Fruit fly (Drosophila melanogaster) whole organism, prepupa: Measurements from ENCODE around the gene Ntf-2r.

ENCODE experiments used
- Blimp-1 ChIP-seq: fragments of 200-800 bp; sonication (Bioruptor generic); optimal IDR thresholded peaks from 3 replicates; lab custom pipeline; 2017; ENCODE audit warnings: missing biosample characterization, missing genetic modification characterization, mild to moderate bottlenecking, moderate library complexity, missing genetic modification reagents
- CG10669 ChIP-seq: fragments of 200-800 bp; sonication (Bioruptor generic); optimal IDR thresholded peaks from 3 replicates; lab custom pipeline; 2018; ENCODE audit warnings: missing biosample characterization, mild to moderate bottlenecking, missing genetic modification characterization, moderate library complexity
- CG11294 ChIP-seq: fragments of 200-800 bp; sonication (Bioruptor generic); IDR thresholded peaks from 2 replicates; pipeline ENCODE4 v1.3.6; 2022; ENCODE audit warnings: missing biosample characterization, missing genetic modification characterization
- CG11762 ChIP-seq: fragments of 200-800 bp; sonication (Bioruptor generic); optimal IDR thresholded peaks from 3 replicates; lab custom pipeline; 2016; ENCODE audit warnings: missing biosample characterization, missing genetic modification characterization; ENCODE audit not compliant: insufficient read depth
- CG11902 ChIP-seq: fragments of 200-800 bp; sonication (Bioruptor generic); optimal IDR thresholded peaks from 3 replicates; lab custom pipeline; 2016; ENCODE audit warnings: missing biosample characterization, missing genetic modification characterization
- CG1621 ChIP-seq: fragments of 200-800 bp; sonication (Bioruptor generic); optimal IDR thresholded peaks from 3 replicates; lab custom pipeline; 2018; ENCODE audit warnings: missing biosample characterization, mild to moderate bottlenecking, missing genetic modification characterization
- CG16779 ChIP-seq: fragments of 200-800 bp; sonication (Bioruptor generic); optimal IDR thresholded peaks from 3 replicates; lab custom pipeline; 2017; ENCODE audit warnings: missing biosample characterization, mild to moderate bottlenecking, missing genetic modification characterization
- CG3032 ChIP-seq: fragments of 200-800 bp; optimal IDR thresholded peaks from 2 replicates; lab custom pipeline; 2019; ENCODE audit warnings: missing biosample characterization, mild to moderate bottlenecking, missing genetic modification characterization, moderate library complexity
- CG31627 ChIP-seq: fragments of 200-800 bp; sonication (Bioruptor generic); optimal IDR thresholded peaks from 3 replicates; lab custom pipeline; 2016; ENCODE audit warnings: missing biosample characterization, missing genetic modification characterization
- CG32006 ChIP-seq: fragments of 200-800 bp; sonication (Bioruptor generic); optimal IDR thresholded peaks from 3 replicates; lab custom pipeline; 2017; ENCODE audit warnings: missing biosample characterization, mild to moderate bottlenecking, missing genetic modification characterization
- CG3919 ChIP-seq: fragments of 200-800 bp; sonication (Bioruptor generic); optimal IDR thresholded peaks from 3 replicates; lab custom pipeline; 2016; ENCODE audit warnings: missing biosample characterization, missing genetic modification characterization
- CG6808 ChIP-seq: fragments of 200-800 bp; sonication (Bioruptor generic); optimal IDR thresholded peaks from 3 replicates; lab custom pipeline; 2017; ENCODE audit warnings: missing biosample characterization, missing genetic modification characterization, mild to moderate bottlenecking, moderate library complexity, missing genetic modification reagents
- CG7368 ChIP-seq: fragments of 200-800 bp; sonication (Bioruptor generic); optimal IDR thresholded peaks from 3 replicates; lab custom pipeline; 2016; ENCODE audit warnings: missing biosample characterization, missing genetic modification characterization
- CG8119 ChIP-seq: fragments of 200-800 bp; sonication (Bioruptor generic); IDR thresholded peaks from 3 replicates; pipeline ENCODE4 v1.3.6; 2022; ENCODE audit warnings: missing biosample characterization, missing genetic modification characterization
- CG8319 ChIP-seq: fragments of 200-800 bp; sonication (Bioruptor generic); optimal IDR thresholded peaks from 3 replicates; lab custom pipeline; 2016; ENCODE audit warnings: missing biosample characterization, missing genetic modification characterization
- CG8632 ChIP-seq: fragments of 200-800 bp; sonication (Bioruptor generic); optimal IDR thresholded peaks from 3 replicates; lab custom pipeline; 2016; ENCODE audit warnings: missing biosample characterization, missing genetic modification characterization
- CG9139 ChIP-seq: fragments of 200-800 bp; sonication (Bioruptor generic); optimal IDR thresholded peaks from 3 replicates; lab custom pipeline; 2017; ENCODE audit warnings: missing biosample characterization, mild to moderate bottlenecking, missing genetic modification characterization
- Eip75B ChIP-seq: fragments of 200-800 bp; sonication (Bioruptor generic); optimal IDR thresholded peaks from 3 replicates; lab custom pipeline; 2016; ENCODE audit warnings: missing biosample characterization, missing genetic modification characterization
- Eip78C ChIP-seq: fragments of 200-800 bp; sonication (Bioruptor generic); peaks from one replicate; lab custom pipeline; 2016; ENCODE audit warnings: missing biosample characterization, missing genetic modification characterization
- Eip93F ChIP-seq: fragments of 200-800 bp; sonication (Bioruptor generic); optimal IDR thresholded peaks from 2 replicates; lab custom pipeline; 2016; ENCODE audit warnings: missing biosample characterization, mild to moderate bottlenecking, missing genetic modification characterization
- Ets21C ChIP-seq: fragments of 200-800 bp; sonication (Bioruptor generic); optimal IDR thresholded peaks from 3 replicates; lab custom pipeline; 2016; ENCODE audit warnings: missing biosample characterization, missing genetic modification characterization
- Ets96B ChIP-seq: fragments of 200-800 bp; optimal IDR thresholded peaks from 2 replicates; lab custom pipeline; 2019; ENCODE audit warnings: missing biosample characterization, mild to moderate bottlenecking, missing genetic modification characterization, moderate library complexity
- Gug ChIP-seq: fragments of 200-800 bp; sonication (Bioruptor generic); IDR thresholded peaks from 2 replicates; pipeline ENCODE4 v1.3.6; 2022; ENCODE audit warnings: missing biosample characterization, missing genetic modification characterization
- Hr38 ChIP-seq: sonication (Bioruptor generic); optimal IDR thresholded peaks from 2 replicates; lab custom pipeline; 2016; ENCODE audit warnings: missing biosample characterization, missing genetic modification characterization
- Hr39 ChIP-seq: fragments of 200-800 bp; sonication (Bioruptor generic); optimal IDR thresholded peaks from 2 replicates; lab custom pipeline; 2016; ENCODE audit warnings: missing biosample characterization, missing genetic modification characterization
- Lpt ChIP-seq: fragments of 200-800 bp; sonication (Bioruptor generic); optimal IDR thresholded peaks from 3 replicates; lab custom pipeline; 2016; ENCODE audit warnings: missing biosample characterization, missing genetic modification characterization
- Met ChIP-seq: fragments of 200-800 bp; sonication (Bioruptor generic); optimal IDR thresholded peaks from 3 replicates; lab custom pipeline; 2016; ENCODE audit warnings: missing biosample characterization, missing genetic modification characterization
- OdsH ChIP-seq: fragments of 200-800 bp; sonication (Bioruptor generic); optimal IDR thresholded peaks from 3 replicates; lab custom pipeline; 2016; ENCODE audit warnings: missing biosample characterization, missing genetic modification characterization
- Smox ChIP-seq: fragments of 200-800 bp; sonication (Bioruptor generic); optimal IDR thresholded peaks from 3 replicates; lab custom pipeline; 2016; ENCODE audit warnings: missing biosample characterization, missing genetic modification characterization
- Sox15 ChIP-seq: fragments of 200-800 bp; sonication (Bioruptor generic); optimal IDR thresholded peaks from 3 replicates; lab custom pipeline; 2016; ENCODE audit warnings: missing biosample characterization, missing genetic modification characterization
- cyc ChIP-seq: fragments of 200-800 bp; sonication (Bioruptor generic); optimal IDR thresholded peaks from 3 replicates; lab custom pipeline; 2016; ENCODE audit warnings: missing biosample characterization, missing genetic modification characterization
- eg ChIP-seq: fragments of 200-800 bp; sonication (Bioruptor generic); IDR thresholded peaks from 3 replicates; pipeline ENCODE4 v1.3.6; 2022; ENCODE audit warnings: missing biosample characterization, missing genetic modification characterization
- esn ChIP-seq: fragments of 200-800 bp; sonication (Bioruptor generic); optimal IDR thresholded peaks from 2 replicates; lab custom pipeline; 2016; ENCODE audit warnings: missing biosample characterization, mild to moderate bottlenecking, missing genetic modification characterization, moderate library complexity
- fd59A ChIP-seq: fragments of 200-800 bp; sonication (Bioruptor generic); optimal IDR thresholded peaks from 2 replicates; lab custom pipeline; 2017; ENCODE audit warnings: missing biosample characterization, mild to moderate bottlenecking, missing genetic modification characterization, missing genetic modification reagents
- fd85E ChIP-seq: fragments of 200-800 bp; sonication (Bioruptor generic); optimal IDR thresholded peaks from 3 replicates; lab custom pipeline; 2016; ENCODE audit warnings: missing biosample characterization, missing genetic modification characterization
- lz ChIP-seq: fragments of 200-800 bp; sonication (Bioruptor generic); optimal IDR thresholded peaks from 3 replicates; lab custom pipeline; 2016; ENCODE audit warnings: missing biosample characterization, missing genetic modification characterization
- pdm3 ChIP-seq: fragments of 200-800 bp; sonication (Bioruptor generic); optimal IDR thresholded peaks from 3 replicates; lab custom pipeline; 2016; ENCODE audit warnings: missing biosample characterization, missing genetic modification characterization
- salr ChIP-seq, 2 experiments: fragments of 200-800 bp; sonication (Bioruptor generic); optimal IDR thresholded peaks; 3 replicates each; lab custom pipeline; 2016 to 2018; ENCODE audit warnings: missing biosample characterization in 2 of 2, missing genetic modification characterization in 2 of 2, mild to moderate bottlenecking in 1 of 2
- ss ChIP-seq, 2 experiments: fragments of 200-800 bp; sonication (Bioruptor generic); optimal IDR thresholded peaks; 2 replicates in 1 of 2; 3 replicates in 1 of 2; lab custom pipeline; 2017 to 2018; ENCODE audit warnings: mild to moderate bottlenecking in 2 of 2, missing biosample characterization in 2 of 2, missing genetic modification characterization in 2 of 2, moderate library complexity in 1 of 2
- svp ChIP-seq: fragments of 200-800 bp; sonication (Bioruptor generic); peaks from one replicate; lab custom pipeline; 2016; ENCODE audit warnings: missing biosample characterization, missing genetic modification characterization
- vri ChIP-seq: fragments of 200-800 bp; sonication (Bioruptor generic); optimal IDR thresholded peaks from 3 replicates; lab custom pipeline; 2016; ENCODE audit warnings: missing biosample characterization, mild to moderate bottlenecking, missing genetic modification characterization

Ntf-2r gene

dm6 chr2L:18442903-18443608, 11.4 kb upstream of the Ntf-2r start, which contains the start of gene RpS26 (continued):
- TF ChIP-seq eg (0 out of 3 replicates have a peak, but pooled peaks have one; percentile 30), Eip78C (GFP tag; lab: Kevin White, UChicago) (peak; percentile 82), CG9139 (GFP tag; lab: Kevin White, UChicago) (no peak), Hr39 (GFP tag; lab: Kevin White, UChicago) (no peak), salr (GFP tag; optimal IDR thresholded peaks at IDR 0.05; lab: Kevin White, UChicago) (no peak), CG8632 (no peak), OdsH (GFP tag; lab: Kevin White, UChicago) (no peak), CG31627 (GFP tag; lab: Kevin White, UChicago) (peak; percentile 31), vri (GFP tag; lab: Kevin White, UChicago) (no peak)

dm6 chr2L:18448639-18449430, 5.6 kb upstream of the Ntf-2r start, which contains the start of gene ncm:
Gene ncm (minus strand): TSS chr2L:18448957.
- TF ChIP-seq CG16779 (tag; lab: Kevin White, UChicago), result no peak
- TF ChIP-seq Blimp-1 (GFP tag; lab: Kevin White, UChicago), result no peak
- peak; percentile 15 for TF ChIP-seq esn (GFP tag; lab: Kevin White, UChicago)

dm6 chr2L:18455506-18456491, 1.4 kb downstream of the Ntf-2r start:
- TF ChIP-seq cyc (GFP tag; lab: Kevin White, UChicago) (no peak), CG32006 (GFP tag; lab: Kevin White, UChicago) (peak; percentile 98), Smox (GFP tag; lab: Kevin White, UChicago) (no peak), lz (GFP tag; lab: Kevin White, UChicago) (peak; percentile 34), CG8319 (GFP tag; lab: Kevin White, UChicago) (peak; percentile 90), Eip93F (GFP tag; lab: Kevin White, UChicago) (peak; percentile 58), Eip78C (GFP tag; lab: Kevin White, UChicago) (peak; percentile 72), Ets21C (GFP tag; lab: Kevin White, UChicago) (no peak), Met (GFP tag; lab: Kevin White, UChicago) (no peak), CG1621 (tag; lab: Kevin White, UChicago) (peak; percentile 98), CG6808 (peak; percentile 99), CG16779 (tag; lab: Kevin White, UChicago) (peak; percentile 97), ss (GFP tag; optimal IDR thresholded peaks at IDR 0.05; lab: Kevin White, UChicago) (peak; percentile 98 to 99), Lpt (GFP tag; lab: Kevin White, UChicago) (peak; percentile 99), Gug (peak; percentile 98), Hr39 (GFP tag; lab: Kevin White, UChicago) (peak; percentile 27), CG8119 (GFP tag; lab: Robert Waterston, UW) (peak; percentile 98), vri (GFP tag; lab: Kevin White, UChicago) (peak; percentile 32), Sox15 (GFP tag; lab: Kevin White, UChicago) (peak; percentile 16), fd85E (GFP tag; lab: Kevin White, UChicago) (peak; percentile 77), fd59A (GFP tag; lab: Kevin White, UChicago) (peak; percentile 88), CG3032 (peak; percentile 99), CG7368 (GFP tag; lab: Kevin White, UChicago) (peak; percentile 94), salr (GFP tag; optimal IDR thresholded peaks at IDR 0.05; lab: Kevin White, UChicago) (peak; percentile 94), CG11902 (no peak), Blimp-1 (GFP tag; lab: Kevin White, UChicago) (peak; percentile 62), Ets96B (tag; lab: Kevin White, UChicago) (peak; percentile 99), CG11294 (GFP tag; lab: Robert Waterston, UW) (peak; percentile 94), CG3919 (GFP tag; lab: Kevin White, UChicago) (peak; percentile 86), pdm3 (GFP tag; lab: Kevin White, UChicago) (peak; percentile 90), Hr38 (peak; percentile 94), CG8632 (peak; percentile 76), Eip75B (GFP tag; lab: Kevin White, UChicago) (peak; percentile 72), CG10669 (GFP tag; lab: Kevin White, UChicago) (peak; percentile 99), eg (peak; percentile 100), svp (GFP tag; lab: Kevin White, UChicago) (peak; percentile 55), CG11762 (GFP tag; lab: Kevin White, UChicago) (peak; percentile 92)
